Worm (Caenorhabditis elegans) whole organism, L4 larva: Measurements from ENCODE around the gene Y43H11AL.1.

ENCODE experiments used
- F26F4.8 ChIP-seq: fragments of 200-800 bp; sonication (Bioruptor generic); conservative IDR thresholded peaks from 2 replicates; pipeline ENCODE4 v1.3.6; 2022; ENCODE audit warnings: missing genetic modification characterization, missing compliant biosample characterization
- F37D6.2 ChIP-seq: sonication (generic microtip); optimal IDR thresholded peaks from 2 replicates; lab custom pipeline; 2016; ENCODE audit warnings: mild to moderate bottlenecking, missing genetic modification characterization, missing compliant biosample characterization
- F49E8.2 ChIP-seq: sonication (generic microtip); optimal IDR thresholded peaks from 2 replicates; lab custom pipeline; 2016; ENCODE audit warnings: missing compliant biosample characterization, mild to moderate bottlenecking, missing genetic modification characterization, borderline replicate concordance
- R02D3.7 ChIP-seq: fragments of 150-350 bp; sonication (generic microtip); optimal IDR thresholded peaks from 3 replicates; lab custom pipeline; 2014; ENCODE audit warnings: missing biosample characterization, missing genetic modification characterization
- T20F7.1 ChIP-seq: fragments of 200-800 bp; sonication (Bioruptor generic); optimal IDR thresholded peaks from 2 replicates; lab custom pipeline; 2018; ENCODE audit warnings: mild to moderate bottlenecking, missing genetic modification characterization, missing compliant biosample characterization
- ZK337.2 ChIP-seq: fragments of 200-800 bp; sonication (Bioruptor generic); IDR thresholded peaks from 2 replicates; pipeline ENCODE4 v1.3.6; 2022; ENCODE audit warnings: missing genetic modification reagents, missing genetic modification characterization, missing compliant biosample characterization
- ZK546.5 ChIP-seq, 2 experiments: sonication (generic microtip); optimal IDR thresholded peaks; 2 replicates each; lab custom pipeline; 2017; ENCODE audit warnings: missing biosample characterization in 2 of 2, missing genetic modification characterization in 2 of 2
- aly-2 ChIP-seq: sonication (generic microtip); optimal IDR thresholded peaks from 2 replicates; lab custom pipeline; 2018; ENCODE audit warnings: missing biosample characterization, missing genetic modification characterization
- ama-1 ChIP-seq: fragments of 150-350 bp; optimal IDR thresholded peaks from 2 replicates; lab custom pipeline; 2014; ENCODE audit warnings: inconsistent platforms, mixed read lengths
- arid-1 ChIP-seq: fragments of 200-800 bp; sonication (Bioruptor generic); conservative IDR thresholded peaks from 2 replicates; pipeline ENCODE4 v1.3.6; 2022; ENCODE audit warnings: missing genetic modification reagents, missing genetic modification characterization, missing compliant biosample characterization
- attf-4 ChIP-seq: sonication (generic microtip); optimal IDR thresholded peaks from 3 replicates; lab custom pipeline; 2017; ENCODE audit warnings: missing biosample characterization, missing genetic modification characterization
- ceh-28 ChIP-seq: fragments of 150-350 bp; optimal IDR thresholded peaks from 2 replicates; lab custom pipeline; 2014; ENCODE audit warnings: missing biosample characterization, missing genetic modification reagents, missing genetic modification characterization
- ces-1 ChIP-seq: fragments of 150-350 bp; sonication (generic microtip); optimal IDR thresholded peaks from 4 replicates; lab custom pipeline; 2014; ENCODE audit warnings: missing biosample characterization, missing genetic modification reagents, missing genetic modification characterization
- ctbp-1 ChIP-seq: fragments of 200-800 bp; sonication (Bioruptor generic); IDR thresholded peaks from 2 replicates; pipeline ENCODE4 v1.3.6; 2022; ENCODE audit warnings: missing genetic modification reagents, missing genetic modification characterization, missing compliant biosample characterization
- daf-19 ChIP-seq: fragments of 200-800 bp; sonication (Bioruptor generic); conservative IDR thresholded peaks from 2 replicates; pipeline ENCODE4 v1.3.6; 2022; ENCODE audit warnings: missing genetic modification characterization, missing compliant biosample characterization
- dve-1 ChIP-seq: sonication (generic microtip); optimal IDR thresholded peaks from 2 replicates; lab custom pipeline; 2017; ENCODE audit warnings: antibody characterized with exemption, mild to moderate bottlenecking, missing genetic modification characterization, missing compliant biosample characterization; ENCODE audit not compliant: insufficient read depth
- egl-27 ChIP-seq: sonication (generic microtip); optimal IDR thresholded peaks from 3 replicates; lab custom pipeline; 2017; ENCODE audit warnings: missing biosample characterization, missing genetic modification reagents, missing genetic modification characterization
- egl-43 ChIP-seq: fragments of 200-800 bp; sonication (Bioruptor generic); IDR thresholded peaks from 2 replicates; pipeline ENCODE4 v1.3.6; 2022; ENCODE audit warnings: missing genetic modification reagents, missing genetic modification characterization, missing compliant biosample characterization
- fkh-10 ChIP-seq: fragments of 150-350 bp; optimal IDR thresholded peaks from 2 replicates; lab custom pipeline; 2014; ENCODE audit warnings: missing biosample characterization, missing genetic modification reagents, missing genetic modification characterization
- fos-1 ChIP-seq: fragments of 150-350 bp; optimal IDR thresholded peaks from 2 replicates; lab custom pipeline; 2014; ENCODE audit warnings: missing biosample characterization, missing genetic modification characterization
- hif-1 ChIP-seq, 2 experiments: sonication (generic microtip); optimal IDR thresholded peaks; 2 replicates each; lab custom pipeline; 2016 to 2017; ENCODE audit warnings: missing compliant biosample characterization in 2 of 2, missing genetic modification characterization in 2 of 2, missing genetic modification reagents in 2 of 2, missing genotype in 2 of 2, mild to moderate bottlenecking in 1 of 2
- hlh-11 ChIP-seq: fragments of 200-800 bp; sonication (Bioruptor generic); optimal IDR thresholded peaks from 2 replicates; lab custom pipeline; 2018; ENCODE audit warnings: mild to moderate bottlenecking, missing genetic modification characterization, missing compliant biosample characterization
- hlh-30 ChIP-seq: sonication (generic microtip); optimal IDR thresholded peaks from 2 replicates; lab custom pipeline; 2017; ENCODE audit warnings: antibody characterized with exemption, mild to moderate bottlenecking, missing genetic modification characterization, missing compliant biosample characterization; ENCODE audit not compliant: insufficient read depth
- lin-15B ChIP-seq: fragments of 150-350 bp; sonication (generic microtip); optimal IDR thresholded peaks from 3 replicates; lab custom pipeline; 2014; ENCODE audit warnings: missing biosample characterization, missing genetic modification characterization
- lin-29 ChIP-seq: fragments of 200-800 bp; sonication (Bioruptor generic); IDR thresholded peaks from 2 replicates; pipeline ENCODE4 v1.3.6; 2022; ENCODE audit warnings: missing genetic modification reagents, missing genetic modification characterization, missing compliant biosample characterization
- lir-3 ChIP-seq: sonication (generic microtip); optimal IDR thresholded peaks from 2 replicates; lab custom pipeline; 2016; ENCODE audit warnings: mild to moderate bottlenecking, missing genetic modification characterization, missing compliant biosample characterization
- lsy-2 ChIP-seq, 2 experiments: fragments of 150-350 bp in 1 of 2; sonication (generic microtip) in 1 of 2; optimal IDR thresholded peaks; 2 replicates each; lab custom pipeline; 2014 to 2017; ENCODE audit warnings: missing biosample characterization in 2 of 2, missing genetic modification characterization in 2 of 2
- madf-5 ChIP-seq, 2 experiments: fragments of 200-800 bp; sonication (Bioruptor generic); IDR thresholded peaks; 2 replicates each; pipeline ENCODE4 v1.3.6; 2022; ENCODE audit warnings: missing compliant biosample characterization in 2 of 2, missing genetic modification characterization in 2 of 2
- mdl-1 ChIP-seq, 2 experiments: fragments of 150-350 bp in 1 of 2; sonication (generic microtip) in 1 of 2; optimal IDR thresholded peaks; 2 replicates each; lab custom pipeline; 2014 to 2017; ENCODE audit warnings: missing biosample characterization in 2 of 2, missing genetic modification characterization in 2 of 2
- mes-2 ChIP-seq: sonication (generic microtip); optimal IDR thresholded peaks from 2 replicates; lab custom pipeline; 2016; ENCODE audit warnings: missing genotype, mild to moderate bottlenecking, missing genetic modification characterization, missing compliant biosample characterization; ENCODE audit not compliant: poor library complexity, severe bottlenecking
- mxl-2 ChIP-seq: fragments of 200-800 bp; sonication (Bioruptor generic); conservative IDR thresholded peaks from 2 replicates; pipeline ENCODE4 v1.3.6; 2022; ENCODE audit warnings: missing genetic modification reagents, missing genetic modification characterization, missing compliant biosample characterization
- mxl-3 ChIP-seq: fragments of 200-800 bp; sonication (Bioruptor generic); optimal IDR thresholded peaks from 2 replicates; lab custom pipeline; 2018; ENCODE audit warnings: mild to moderate bottlenecking, missing genetic modification characterization, missing compliant biosample characterization
- nhr-10 ChIP-seq: fragments of 150-350 bp; optimal IDR thresholded peaks from 2 replicates; lab custom pipeline; 2014; ENCODE audit warnings: missing biosample characterization, missing genetic modification characterization
- nhr-11 ChIP-seq: fragments of 150-350 bp; optimal IDR thresholded peaks from 2 replicates; lab custom pipeline; 2014; ENCODE audit warnings: missing biosample characterization, missing genetic modification characterization
- nhr-25 ChIP-seq: sonication (generic microtip); optimal IDR thresholded peaks from 2 replicates; lab custom pipeline; 2017; ENCODE audit warnings: missing genetic modification characterization, mild to moderate bottlenecking, missing compliant biosample characterization, antibody characterized with exemption, moderate library complexity, borderline replicate concordance; ENCODE audit not compliant: insufficient read depth
- nhr-42 ChIP-seq: fragments of 200-800 bp; sonication (Bioruptor generic); IDR thresholded peaks from 2 replicates; pipeline ENCODE4 v1.3.6; 2022; ENCODE audit warnings: missing genetic modification characterization, missing compliant biosample characterization
- nhr-6 ChIP-seq: fragments of 150-350 bp; optimal IDR thresholded peaks from 2 replicates; lab custom pipeline; 2014; ENCODE audit warnings: missing biosample characterization, missing genetic modification characterization
- nhr-76 ChIP-seq: fragments of 150-350 bp; optimal IDR thresholded peaks from 2 replicates; lab custom pipeline; 2014; ENCODE audit warnings: missing biosample characterization, missing genetic modification characterization
- pha-4 ChIP-seq, 2 experiments: fragments of 150-350 bp in 1 of 2; fragments of 200-800 bp in 1 of 2; sonication (Bioruptor generic) in 1 of 2; IDR thresholded peaks in 1 of 2; optimal IDR thresholded peaks in 1 of 2; 2 replicates each; pipeline versions ENCODE4 v1.3.6 to Lab custom; 2014 to 2022; ENCODE audit warnings: missing genetic modification characterization in 2 of 2, missing genetic modification reagents in 2 of 2, missing biosample characterization in 1 of 2, missing compliant biosample characterization in 1 of 2
- php-3 ChIP-seq: fragments of 200-800 bp; sonication (Bioruptor generic); IDR thresholded peaks from 2 replicates; pipeline ENCODE4 v1.3.6; 2022; ENCODE audit warnings: missing genetic modification reagents, missing genetic modification characterization, missing compliant biosample characterization
- pqm-1 ChIP-seq: sonication (generic microtip); optimal IDR thresholded peaks from 2 replicates; lab custom pipeline; 2017; ENCODE audit warnings: missing biosample characterization, missing genetic modification characterization
- rbr-2 ChIP-seq: sonication (generic microtip); optimal IDR thresholded peaks from 2 replicates; lab custom pipeline; 2016; ENCODE audit warnings: missing genotype, missing genetic modification characterization, missing compliant biosample characterization
- saeg-2 ChIP-seq: fragments of 200-800 bp; sonication (Bioruptor generic); IDR thresholded peaks from 2 replicates; pipeline ENCODE4 v1.3.6; 2022; ENCODE audit warnings: missing genetic modification reagents, missing genetic modification characterization, missing compliant biosample characterization
- sdz-12 ChIP-seq: fragments of 200-800 bp; sonication (Bioruptor generic); optimal IDR thresholded peaks from 2 replicates; lab custom pipeline; 2018; ENCODE audit warnings: mild to moderate bottlenecking, missing genetic modification characterization, missing compliant biosample characterization
- snpc-1.2 ChIP-seq: fragments of 200-800 bp; sonication (Bioruptor generic); IDR thresholded peaks from 2 replicates; pipeline ENCODE4 v1.3.6; 2022; ENCODE audit warnings: missing genetic modification reagents, missing genetic modification characterization, missing compliant biosample characterization
- spr-1 ChIP-seq: sonication (generic microtip); optimal IDR thresholded peaks from 2 replicates; lab custom pipeline; 2016; ENCODE audit warnings: mild to moderate bottlenecking, missing genetic modification characterization, missing compliant biosample characterization
- spr-3 ChIP-seq: fragments of 200-800 bp; sonication (Bioruptor generic); optimal IDR thresholded peaks from 2 replicates; lab custom pipeline; 2018; ENCODE audit warnings: mild to moderate bottlenecking, missing genetic modification characterization, missing compliant biosample characterization
- vab-7 ChIP-seq: fragments of 200-800 bp; sonication (Bioruptor generic); IDR thresholded peaks from 2 replicates; pipeline ENCODE4 v1.3.6; 2022; ENCODE audit warnings: missing genetic modification reagents, missing genetic modification characterization, missing compliant biosample characterization
- zag-1 ChIP-seq: fragments of 150-350 bp; optimal IDR thresholded peaks from 2 replicates; lab custom pipeline; 2014; ENCODE audit warnings: missing biosample characterization, missing genetic modification characterization
- zfp-3 ChIP-seq: fragments of 200-800 bp; sonication (Bioruptor generic); conservative IDR thresholded peaks from 2 replicates; pipeline ENCODE4 v1.3.6; 2022; ENCODE audit warnings: missing genetic modification reagents, missing genetic modification characterization, missing compliant biosample characterization

Gene Y43H11AL.1

ce11 chrII:255124-255523, 22.6 kb upstream of the Y43H11AL.1 start (continued):
- TF ChIP-seq hlh-30 (tag; lab: Kevin White, UChicago) = peak; percentile 84
- TF ChIP-seq rbr-2 (tag; lab: Kevin White, UChicago) = peak; percentile 93
- peak; percentile 77 for TF ChIP-seq php-3 (GFP tag; lab: Robert Waterston, UW)
- peak; percentile 0 for TF ChIP-seq lir-3 (tag; lab: Kevin White, UChicago)
- TF ChIP-seq nhr-6 (tag; lab: Kevin White, UChicago) = peak; percentile 97
- 0 out of 2 replicates have a peak, but pooled peaks have one; percentile 54 for TF ChIP-seq mxl-2 (GFP tag; lab: Robert Waterston, UW)
- TF ChIP-seq mes-2 (tag; lab: Kevin White, UChicago) = peak; percentile 99
- no peak for TF ChIP-seq egl-27
- TF ChIP-seq pqm-1 (tag; lab: Kevin White, UChicago) = peak; percentile 74
- peak; percentile 96 for TF ChIP-seq arid-1 (GFP tag; lab: Robert Waterston, UW)
- TF ChIP-seq R02D3.7 (tag; lab: Kevin White, UChicago) = no peak
- no peak for TF ChIP-seq madf-5 (GFP tag; IDR thresholded peaks at IDR 0.05; lab: Robert Waterston, UW)
- TF ChIP-seq mxl-3 = peak; percentile 82
- peak; percentile 78 for TF ChIP-seq ceh-28 (tag; lab: Kevin White, UChicago)
- peak; percentile 90 for TF ChIP-seq nhr-11 (tag; lab: Kevin White, UChicago)
- TF ChIP-seq F49E8.2 (tag; lab: Kevin White, UChicago) = peak; percentile 84
- peak; percentile 90 for TF ChIP-seq ces-1
- TF ChIP-seq pha-4 (GFP tag; IDR thresholded peaks at IDR 0.05; lab: Robert Waterston, UW) = peak; percentile 77
- TF ChIP-seq pha-4 (tag; optimal IDR thresholded peaks at IDR 0.05; lab: Kevin White, UChicago) = no peak
- TF ChIP-seq zfp-3 (GFP tag; lab: Robert Waterston, UW) = peak; percentile 89
- TF ChIP-seq F37D6.2 (tag; lab: Kevin White, UChicago) = peak; percentile 84
- TF ChIP-seq saeg-2 (GFP tag; lab: Robert Waterston, UW) = 0 out of 2 replicates have a peak, but pooled peaks have one; percentile 62
- peak; percentile 88 for TF ChIP-seq spr-3 (GFP tag; lab: Kevin White, UChicago)
- TF ChIP-seq ama-1 (lab: Kevin White, UChicago) = no peak
- TF ChIP-seq hlh-11 = peak; percentile 87
- TF ChIP-seq egl-43 (GFP tag; lab: Robert Waterston, UW) = peak; percentile 77
- peak; percentile 78 for TF ChIP-seq ctbp-1 (GFP tag; lab: Robert Waterston, UW)
- no peak for TF ChIP-seq ZK337.2
- peak; percentile 95 for TF ChIP-seq lin-15B (tag; lab: Kevin White, UChicago)
- peak; percentile 79 for TF ChIP-seq sdz-12 (GFP tag; lab: Kevin White, UChicago)
- TF ChIP-seq lsy-2 (tag; optimal IDR thresholded peaks at IDR 0.05; lab: Kevin White, UChicago) = peak; percentile 70 to 95
- no peak for TF ChIP-seq nhr-76
- peak; percentile 50 for TF ChIP-seq zag-1
- TF ChIP-seq spr-1 = peak; percentile 91
- TF ChIP-seq fkh-10 (GFP tag; lab: Kevin White, UChicago) = peak; percentile 95
- peak; percentile 75; the same call in 1 of the 2 replicates for TF ChIP-seq daf-19 (GFP tag; lab: Robert Waterston, UW)
- TF ChIP-seq fos-1 (tag; lab: Kevin White, UChicago) = no peak
- peak; percentile 98 for TF ChIP-seq dve-1
- peak; percentile 57 for TF ChIP-seq nhr-10 (tag; lab: Kevin White, UChicago)
- peak; percentile 11 to 89 for TF ChIP-seq hif-1 (tag; optimal IDR thresholded peaks at IDR 0.05; lab: Kevin White, UChicago)
- TF ChIP-seq ZK546.5 (tag; optimal IDR thresholded peaks at IDR 0.05; lab: Kevin White, UChicago) = peak in 1 of 2 experiments; percentile 48
- peak; percentile 79 for TF ChIP-seq lin-29
- TF ChIP-seq F26F4.8 (GFP tag; lab: Robert Waterston, UW) = no peak
- TF ChIP-seq T20F7.1 (GFP tag; lab: Kevin White, UChicago) = no peak
- no peak for TF ChIP-seq attf-4 (tag; lab: Kevin White, UChicago)
- TF ChIP-seq nhr-42 (GFP tag; lab: Robert Waterston, UW) = peak; percentile 87
- TF ChIP-seq vab-7 (GFP tag; lab: Robert Waterston, UW) = peak; percentile 84
- peak; percentile 67 for TF ChIP-seq snpc-1.2 (GFP tag; lab: Robert Waterston, UW)
- TF ChIP-seq nhr-25 = peak; percentile 92
- TF ChIP-seq aly-2 (tag; lab: Kevin White, UChicago) = no peak
- TF ChIP-seq mdl-1 (tag; optimal IDR thresholded peaks at IDR 0.05; lab: Kevin White, UChicago) = peak; percentile 28 to 77
